Fruit fly (Drosophila melanogaster) whole organism, embryonic: ENCODE results near the gene CG15534.
A peak's percentile ranks its signal among the peaks of the same experiment; 100 is the strongest.

Source experiments
- Bteb2 ChIP-seq: fragments of 200-800 bp; sonication (Bioruptor generic); optimal IDR thresholded peaks from 2 replicates; lab custom pipeline; 2016; ENCODE audit warnings: missing biosample characterization, missing genetic modification characterization
- CG10147 ChIP-seq: fragments of 200-800 bp; sonication (Bioruptor generic); optimal IDR thresholded peaks from 2 replicates; lab custom pipeline; 2019; ENCODE audit warnings: missing biosample characterization, mild to moderate bottlenecking, missing genetic modification characterization, moderate library complexity
- CG10274 ChIP-seq: fragments of 200-800 bp; sonication (Bioruptor generic); optimal IDR thresholded peaks from 3 replicates; lab custom pipeline; 2017; ENCODE audit warnings: missing biosample characterization, mild to moderate bottlenecking, missing genetic modification characterization
- CG10543 ChIP-seq: fragments of 200-800 bp; sonication (Bioruptor generic); optimal IDR thresholded peaks from 3 replicates; lab custom pipeline; 2017; ENCODE audit warnings: missing biosample characterization, mild to moderate bottlenecking, missing genetic modification characterization, moderate library complexity
- CG11247 ChIP-seq: fragments of 200-800 bp; sonication (Bioruptor generic); IDR thresholded peaks from 2 replicates; pipeline ENCODE4 v1.3.6; 2022; ENCODE audit warnings: missing biosample characterization, missing genetic modification characterization
- CG11504 ChIP-seq: fragments of 200-800 bp; sonication (Bioruptor generic); optimal IDR thresholded peaks from 3 replicates; lab custom pipeline; 2019; ENCODE audit warnings: missing biosample characterization, mild to moderate bottlenecking, missing genetic modification characterization, moderate library complexity
- CG12155 ChIP-seq: fragments of 200-800 bp; sonication (Bioruptor generic); optimal IDR thresholded peaks from 3 replicates; lab custom pipeline; 2016; ENCODE audit warnings: missing biosample characterization, missing genetic modification characterization
- CG12769 ChIP-seq: fragments of 200-800 bp; sonication (Bioruptor generic); optimal IDR thresholded peaks from 2 replicates; lab custom pipeline; 2019; ENCODE audit warnings: missing biosample characterization, mild to moderate bottlenecking, missing genetic modification characterization, moderate library complexity
- CG14014 ChIP-seq: fragments of 200-800 bp; sonication (Bioruptor generic); IDR thresholded peaks from 2 replicates; pipeline ENCODE4 v1.3.6; 2022; ENCODE audit warnings: missing biosample characterization, missing genetic modification characterization
- CG17361 ChIP-seq: fragments of 200-800 bp; sonication (Bioruptor generic); IDR thresholded peaks from 3 replicates; pipeline ENCODE4 v1.3.6; 2022; ENCODE audit warnings: missing biosample characterization, missing genetic modification characterization
- CG17802 ChIP-seq: fragments of 200-800 bp; sonication (Bioruptor generic); optimal IDR thresholded peaks from 2 replicates; lab custom pipeline; 2018; ENCODE audit warnings: missing biosample characterization, mild to moderate bottlenecking, missing genetic modification characterization, moderate library complexity
- CG18599 ChIP-seq: fragments of 200-800 bp; sonication (Bioruptor generic); optimal IDR thresholded peaks from 3 replicates; lab custom pipeline; 2017; ENCODE audit warnings: missing biosample characterization, missing genetic modification characterization, mild to moderate bottlenecking, moderate library complexity, missing genetic modification reagents
- CG18619 ChIP-seq: fragments of 200-800 bp; sonication (Bioruptor generic); optimal IDR thresholded peaks from 3 replicates; lab custom pipeline; 2017; ENCODE audit warnings: missing biosample characterization, mild to moderate bottlenecking, missing genetic modification characterization
- CG31388 ChIP-seq: fragments of 200-800 bp; sonication (Bioruptor generic); optimal IDR thresholded peaks from 2 replicates; lab custom pipeline; 2016; ENCODE audit warnings: missing biosample characterization, missing genetic modification characterization
- CG33213 ChIP-seq: fragments of 200-800 bp; sonication (Bioruptor generic); optimal IDR thresholded peaks from 3 replicates; lab custom pipeline; 2016; ENCODE audit warnings: missing biosample characterization, missing genetic modification characterization
- CG42726 ChIP-seq: fragments of 200-800 bp; sonication (Bioruptor generic); IDR thresholded peaks from 2 replicates; pipeline ENCODE4 v1.3.6; 2022; ENCODE audit warnings: missing biosample characterization, missing genetic modification characterization; ENCODE audit not compliant: partially characterized antibody
- CG7556 ChIP-seq: fragments of 200-800 bp; sonication (Bioruptor generic); optimal IDR thresholded peaks from 2 replicates; lab custom pipeline; 2017; ENCODE audit warnings: missing biosample characterization, mild to moderate bottlenecking, missing genetic modification characterization
- CG7839 ChIP-seq: fragments of 200-800 bp; sonication (Bioruptor generic); optimal IDR thresholded peaks from 3 replicates; lab custom pipeline; 2018; ENCODE audit warnings: missing biosample characterization, mild to moderate bottlenecking, missing genetic modification characterization, moderate library complexity
- CG8388 ChIP-seq: fragments of 200-800 bp; sonication (Bioruptor generic); optimal IDR thresholded peaks from 2 replicates; lab custom pipeline; 2019; ENCODE audit warnings: missing biosample characterization, mild to moderate bottlenecking, missing genetic modification characterization, moderate library complexity
- CG8478 ChIP-seq: fragments of >200 bp; optimal IDR thresholded peaks from 2 replicates; lab custom pipeline; 2018
- CG9876 ChIP-seq: fragments of 200-800 bp; sonication (Bioruptor generic); optimal IDR thresholded peaks from 2 replicates; lab custom pipeline; 2016; ENCODE audit warnings: missing biosample characterization, missing genetic modification characterization
- CTCF ChIP-seq: fragments of 200-800 bp; sonication (Bioruptor generic); optimal IDR thresholded peaks from 2 replicates; lab custom pipeline; 2017; ENCODE audit warnings: missing biosample characterization, mild to moderate bottlenecking, missing genetic modification characterization, moderate library complexity
- Deaf1 ChIP-seq: fragments of 200-800 bp; optimal IDR thresholded peaks from 3 replicates; lab custom pipeline; 2019; ENCODE audit warnings: missing biosample characterization, mild to moderate bottlenecking, missing genetic modification characterization, moderate library complexity
- Dfd ChIP-seq, 2 experiments: fragments of >200 bp; optimal IDR thresholded peaks; 2 replicates each; lab custom pipeline; 2017; ENCODE audit warnings: missing biosample characterization in 2 of 2, missing genetic modification characterization in 2 of 2
- Dp ChIP-seq: fragments of 200-800 bp; sonication (Bioruptor generic); optimal IDR thresholded peaks from 2 replicates; lab custom pipeline; 2018; ENCODE audit warnings: missing biosample characterization, mild to moderate bottlenecking, missing genetic modification characterization, moderate library complexity
- E2f2 ChIP-seq: fragments of 200-800 bp; sonication (Bioruptor generic); IDR thresholded peaks from 2 replicates; pipeline ENCODE4 v1.3.6; 2022; ENCODE audit warnings: missing biosample characterization, missing genetic modification characterization
- Fer2 ChIP-seq: fragments of 200-800 bp; sonication (Bioruptor generic); optimal IDR thresholded peaks from 2 replicates; lab custom pipeline; 2018; ENCODE audit warnings: missing biosample characterization, mild to moderate bottlenecking, missing genetic modification characterization, moderate library complexity
- Fer3 ChIP-seq: fragments of 200-800 bp; sonication (Bioruptor generic); optimal IDR thresholded peaks from 2 replicates; lab custom pipeline; 2018; ENCODE audit warnings: missing biosample characterization, mild to moderate bottlenecking, missing genetic modification characterization, moderate library complexity
- Hr39 ChIP-seq: fragments of >200 bp; optimal IDR thresholded peaks from 2 replicates; lab custom pipeline; 2017
- Hr51 ChIP-seq, 2 experiments: fragments of 200-800 bp; sonication (Bioruptor generic); optimal IDR thresholded peaks; 2 replicates in 1 of 2; 3 replicates in 1 of 2; lab custom pipeline; 2016 to 2018; ENCODE audit warnings: missing biosample characterization in 2 of 2, missing genetic modification characterization in 2 of 2, mild to moderate bottlenecking in 1 of 2, moderate library complexity in 1 of 2
- Mes4 ChIP-seq: fragments of 200-800 bp; sonication (Bioruptor generic); optimal IDR thresholded peaks from 2 replicates; lab custom pipeline; 2016; ENCODE audit warnings: missing biosample characterization, missing genetic modification characterization
- Nf-YA ChIP-seq: fragments of 200-800 bp; sonication (Bioruptor generic); IDR thresholded peaks from 2 replicates; pipeline ENCODE4 v1.3.6; 2022; ENCODE audit warnings: missing biosample characterization, missing genetic modification characterization
- Nf-YC ChIP-seq: fragments of 200-800 bp; optimal IDR thresholded peaks from 3 replicates; lab custom pipeline; 2019; ENCODE audit warnings: missing biosample characterization, mild to moderate bottlenecking, missing genetic modification characterization, moderate library complexity
- Optix ChIP-seq: fragments of 200-800 bp; sonication (Bioruptor generic); IDR thresholded peaks from 3 replicates; pipeline ENCODE4 v1.3.6; 2022; ENCODE audit warnings: missing biosample characterization, missing genetic modification characterization
- Sin3A ChIP-seq: fragments of >200 bp; optimal IDR thresholded peaks from 2 replicates; lab custom pipeline; 2018
- ato ChIP-seq: fragments of 200-800 bp; sonication (Bioruptor generic); IDR thresholded peaks from 2 replicates; pipeline ENCODE4 v1.3.6; 2022; ENCODE audit warnings: missing biosample characterization, missing genetic modification characterization; ENCODE audit not compliant: partially characterized antibody
- danr ChIP-seq: fragments of 200-800 bp; sonication (Bioruptor generic); IDR thresholded peaks from 2 replicates; pipeline ENCODE4 v1.3.6; 2022; ENCODE audit warnings: missing biosample characterization, missing genetic modification characterization
- en ChIP-seq: fragments of 200-800 bp; sonication (Bioruptor generic); optimal IDR thresholded peaks from 2 replicates; lab custom pipeline; 2016; ENCODE audit warnings: missing biosample characterization, missing genetic modification characterization
- fd64A ChIP-seq: fragments of 200-800 bp; sonication (Bioruptor generic); optimal IDR thresholded peaks from 3 replicates; lab custom pipeline; 2018; ENCODE audit warnings: missing biosample characterization, mild to moderate bottlenecking, missing genetic modification characterization
- fru ChIP-seq: fragments of >200 bp; optimal IDR thresholded peaks from 2 replicates; lab custom pipeline; 2017
- gce ChIP-seq: fragments of 200-800 bp; sonication (Bioruptor generic); IDR thresholded peaks from 3 replicates; pipeline ENCODE4 v1.3.6; 2022; ENCODE audit warnings: missing biosample characterization, missing genetic modification characterization
- lbe ChIP-seq: fragments of 200-800 bp; sonication (Bioruptor generic); optimal IDR thresholded peaks from 2 replicates; lab custom pipeline; 2016; ENCODE audit warnings: missing biosample characterization, mild to moderate bottlenecking, missing genetic modification characterization
- lilli ChIP-seq: fragments of 200-800 bp; sonication (Bioruptor generic); optimal IDR thresholded peaks from 3 replicates; lab custom pipeline; 2016; ENCODE audit warnings: missing biosample characterization, missing genetic modification characterization
- mld ChIP-seq: fragments of 200-800 bp; sonication (Bioruptor generic); IDR thresholded peaks from 3 replicates; pipeline ENCODE4 v1.3.6; 2022; ENCODE audit warnings: missing biosample characterization, missing genetic modification characterization; ENCODE audit not compliant: partially characterized antibody
- onecut ChIP-seq: fragments of 200-800 bp; sonication (Bioruptor generic); IDR thresholded peaks from 2 replicates; pipeline ENCODE4 v1.3.6; 2022; ENCODE audit warnings: missing biosample characterization, missing genetic modification characterization
- p53 ChIP-seq: fragments of 200-800 bp; sonication (Bioruptor generic); optimal IDR thresholded peaks from 2 replicates; lab custom pipeline; 2016; ENCODE audit warnings: missing biosample characterization, missing genetic modification characterization
- pfk ChIP-seq: fragments of 200-800 bp; sonication (Bioruptor generic); optimal IDR thresholded peaks from 2 replicates; lab custom pipeline; 2018; ENCODE audit warnings: missing biosample characterization, mild to moderate bottlenecking, missing genetic modification characterization, moderate library complexity
- sens ChIP-seq: fragments of 200-800 bp; sonication (Bioruptor generic); peaks from one replicate; lab custom pipeline; 2016; ENCODE audit warnings: missing biosample characterization, missing genetic modification characterization
- sug ChIP-seq: fragments of 200-800 bp; optimal IDR thresholded peaks from 2 replicates; lab custom pipeline; 2019; ENCODE audit warnings: missing biosample characterization, mild to moderate bottlenecking, missing genetic modification characterization, moderate library complexity
- tx ChIP-seq: fragments of 200-800 bp; sonication (Bioruptor generic); optimal IDR thresholded peaks from 2 replicates; lab custom pipeline; 2016; ENCODE audit warnings: missing biosample characterization, missing genetic modification characterization
- wdn ChIP-seq: fragments of 200-800 bp; sonication (Bioruptor generic); IDR thresholded peaks from 2 replicates; pipeline ENCODE4 v1.3.6; 2022; ENCODE audit warnings: missing biosample characterization, missing genetic modification characterization
- yki ChIP-seq: fragments of >200 bp; optimal IDR thresholded peaks from 3 replicates; lab custom pipeline; 2018

CG15534 gene

DNA sequence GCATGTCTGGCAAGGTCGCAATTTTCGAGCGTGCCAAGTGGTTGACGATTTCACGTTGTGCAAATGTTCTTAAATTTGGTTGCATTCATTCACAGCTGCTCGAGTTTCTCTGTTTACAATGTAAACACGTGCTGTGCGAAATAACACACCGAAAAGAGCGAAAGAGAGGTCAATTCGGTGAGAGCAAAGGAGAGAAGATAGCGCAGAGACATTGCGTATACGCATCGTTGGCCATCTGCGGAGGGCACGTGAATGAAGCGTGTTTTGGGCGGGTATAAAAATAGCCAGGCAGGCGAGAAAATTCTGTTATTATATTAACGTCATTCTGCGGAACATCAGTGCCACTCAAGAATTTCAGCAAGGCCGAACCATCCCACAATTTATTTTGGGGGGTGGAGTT lies 22.6 kb downstream of the CG15534 start (continued):
- TF ChIP-seq CG18599 (no peak), tx (GFP tag; lab: Kevin White, UChicago) (no peak), CG10543 (GFP tag; lab: Kevin White, UChicago) (no peak), lbe (GFP tag; lab: Kevin White, UChicago) (peak; percentile 84), Hr39 (lab: Kevin White, UChicago) (no peak), Deaf1 (tag; lab: Kevin White, UChicago) (no peak), CG12769 (tag; lab: Kevin White, UChicago) (peak; percentile 39), Dfd (GFP tag; optimal IDR thresholded peaks at IDR 0.05; lab: Kevin White, UChicago) (no peak), CG12155 (no peak), p53 (GFP tag; lab: Kevin White, UChicago) (no peak), CG14014 (no peak)

DNA sequence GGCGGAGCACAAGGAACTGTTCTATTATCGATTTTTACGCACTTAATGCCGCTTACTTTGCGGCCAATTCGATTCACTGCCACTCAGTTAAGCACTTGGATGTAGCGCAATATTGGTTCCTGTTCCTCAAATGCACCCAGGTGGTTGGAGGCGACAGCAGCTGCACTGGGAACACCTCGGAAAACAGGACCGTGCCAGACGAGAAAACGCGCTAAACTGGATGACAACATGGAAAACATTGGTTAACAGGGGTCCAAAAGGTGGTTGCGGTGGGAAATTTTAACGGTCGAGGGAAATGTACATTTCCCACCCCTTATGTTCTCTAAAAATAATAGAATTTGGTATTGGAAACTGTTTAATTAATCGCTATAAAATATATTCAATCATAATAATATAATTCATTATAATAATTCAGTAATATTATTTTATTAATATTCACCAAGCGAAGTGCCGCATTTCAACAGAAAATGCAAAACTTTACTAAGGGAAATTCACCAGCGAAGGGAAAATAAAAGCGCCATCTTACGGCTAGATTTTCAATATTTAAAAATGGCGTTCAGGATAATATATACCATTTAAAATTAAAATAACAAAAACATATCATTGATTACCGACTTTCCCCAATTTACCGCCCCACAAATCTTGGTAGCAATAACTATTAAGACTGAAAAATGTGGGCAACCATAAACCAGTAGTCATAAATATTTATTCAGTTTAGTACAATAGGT lies 24.1 kb downstream of the CG15534 start, which contains the start of gene aralar1:
Gene aralar1 (minus strand): TSS at position 51 of the 728 bp plus-strand sequence.
- TF ChIP-seq yki (no peak), CG10147 (GFP tag; lab: Kevin White, UChicago) (no peak), CG11247 (GFP tag; lab: Robert Waterston, UW) (no peak), CG42726 (GFP tag; lab: Robert Waterston, UW) (no peak), Nf-YC (no peak), CG10274 (no peak), CG7839 (tag; lab: Kevin White, UChicago) (no peak), lilli (GFP tag; lab: Kevin White, UChicago) (no peak), CG31388 (no peak), CG9876 (GFP tag; lab: Kevin White, UChicago) (no peak), Deaf1 (tag; lab: Kevin White, UChicago) (no peak), Hr51 (GFP tag; optimal IDR thresholded peaks at IDR 0.05; lab: Kevin White, UChicago) (no peak), E2f2 (GFP tag; lab: Robert Waterston, UW) (peak; percentile 40; the same call in 1 of the 2 replicates), Fer3 (no peak), CG8388 (no peak), CG17802 (peak; percentile 55), CG33213 (GFP tag; lab: Kevin White, UChicago) (no peak), CG17361 (GFP tag; lab: Robert Waterston, UW) (no peak), Nf-YA (no peak), fru (lab: Kevin White, UChicago) (no peak), pfk (GFP tag; lab: Kevin White, UChicago) (no peak), CTCF (peak; percentile 88), CG11504 (tag; lab: Kevin White, UChicago) (no peak), Optix (GFP tag; lab: Robert Waterston, UW) (no peak), onecut (GFP tag; lab: Robert Waterston, UW) (peak; percentile 41), danr (GFP tag; lab: Robert Waterston, UW) (no peak), Fer2 (tag; lab: Kevin White, UChicago) (no peak), CG7556 (GFP tag; lab: Kevin White, UChicago) (no peak), Sin3A (lab: Kevin White, UChicago) (no peak), sens (GFP tag; lab: Kevin White, UChicago) (no peak), Dp (GFP tag; lab: Kevin White, UChicago) (peak; percentile 25), Mes4 (GFP tag; lab: Kevin White, UChicago) (no peak), mld (GFP tag; lab: Robert Waterston, UW) (no peak), en (no peak), gce (GFP tag; lab: Robert Waterston, UW) (no peak), Bteb2 (GFP tag; lab: Kevin White, UChicago) (no peak), wdn (GFP tag; lab: Robert Waterston, UW) (no peak), CG18619 (no peak), sug (no peak), ato (GFP tag; lab: Robert Waterston, UW) (no peak), CG8478 (peak; percentile 24), fd64A (GFP tag; lab: Kevin White, UChicago) (no peak)
